Worm (Caenorhabditis elegans): ENCODE measurements around the gene nrf-5.

The nrf-5 gene

ce11 chrV:13827920-13828319 is at the start of gene nrf-5:
Gene nrf-5, plus strand, starts transcription at chrV:13828267.
- no peak for TF ChIP-seq dao-5 (tag; optimal IDR thresholded peaks at IDR 0.05)
- TF ChIP-seq W03F9.2 (tag; optimal IDR thresholded peaks at IDR 0.05): no peak
- no peak for TF ChIP-seq him-1 (tag; optimal IDR thresholded peaks at IDR 0.05)

- TF ChIP-seq dao-5 (tag; optimal IDR thresholded peaks at IDR 0.05) (no peak), W03F9.2 (tag; optimal IDR thresholded peaks at IDR 0.05) (no peak), him-1 (tag; optimal IDR thresholded peaks at IDR 0.05) (no peak)
Measured at ce11 chrV:13780902-13781301, 47.2 kb upstream of the nrf-5 start.

ce11 chrV:13782190-13782589 is 45.9 kb upstream of the nrf-5 start, which contains the start of gene decr-1.1:
Gene decr-1.1, plus strand, starts transcription at chrV:13782399.
- no peak for TF ChIP-seq him-1 (tag; optimal IDR thresholded peaks at IDR 0.05)
- no peak for TF ChIP-seq W03F9.2 (tag; optimal IDR thresholded peaks at IDR 0.05)
- no peak for TF ChIP-seq dao-5 (tag; optimal IDR thresholded peaks at IDR 0.05)

ce11 chrV:13785767-13786166 is 42.3 kb upstream of the nrf-5 start:
- TF ChIP-seq W03F9.2 (tag; optimal IDR thresholded peaks at IDR 0.05) (no peak), dao-5 (tag; optimal IDR thresholded peaks at IDR 0.05) (no peak), him-1 (tag; optimal IDR thresholded peaks at IDR 0.05) (no peak)

- peak; percentile 3 for TF ChIP-seq W03F9.2 (tag; optimal IDR thresholded peaks at IDR 0.05)
- no peak for TF ChIP-seq him-1 (tag; optimal IDR thresholded peaks at IDR 0.05)
Measured at ce11 chrV:13787225-13787898, 40.7 kb upstream of the nrf-5 start, which contains the start of the genes F53C11.4 and F53C11.5. Gene F53C11.4, minus strand, starts transcription at chrV:13787352. Gene F53C11.5, plus strand, starts transcription at chrV:13787549.

- TF ChIP-seq W03F9.2 (tag; optimal IDR thresholded peaks at IDR 0.05) (no peak), him-1 (tag; optimal IDR thresholded peaks at IDR 0.05) (no peak), dao-5 (tag; optimal IDR thresholded peaks at IDR 0.05) (no peak)
Measured at ce11 chrV:13787948-13788681, 40.0 kb upstream of the nrf-5 start.

ce11 chrV:13789362-13789761 is 38.7 kb upstream of the nrf-5 start:
- TF ChIP-seq W03F9.2 (tag; optimal IDR thresholded peaks at IDR 0.05) (peak; percentile 84), him-1 (tag; optimal IDR thresholded peaks at IDR 0.05) (peak; percentile 58), dao-5 (tag; optimal IDR thresholded peaks at IDR 0.05) (no peak)

ce11 chrV:13790117-13790516 is 38.0 kb upstream of the nrf-5 start:
- TF ChIP-seq dao-5 (tag; optimal IDR thresholded peaks at IDR 0.05) (no peak), him-1 (tag; optimal IDR thresholded peaks at IDR 0.05) (no peak), W03F9.2 (tag; optimal IDR thresholded peaks at IDR 0.05) (no peak)

- TF ChIP-seq W03F9.2 (tag; optimal IDR thresholded peaks at IDR 0.05): no peak
- TF ChIP-seq dao-5 (tag; optimal IDR thresholded peaks at IDR 0.05): no peak
- TF ChIP-seq him-1 (tag; optimal IDR thresholded peaks at IDR 0.05): no peak
Measured at ce11 chrV:13790557-13790956, 37.5 kb upstream of the nrf-5 start.

ce11 chrV:13794046-13794445 is 34.0 kb upstream of the nrf-5 start:
- TF ChIP-seq W03F9.2 (tag; optimal IDR thresholded peaks at IDR 0.05) (no peak), him-1 (tag; optimal IDR thresholded peaks at IDR 0.05) (no peak), dao-5 (tag; optimal IDR thresholded peaks at IDR 0.05) (no peak)

ce11 chrV:13796246-13796776 is 31.8 kb upstream of the nrf-5 start, which contains the start of gene twk-32:
Gene twk-32, plus strand, starts transcription at chrV:13796641.
- TF ChIP-seq W03F9.2 (tag; optimal IDR thresholded peaks at IDR 0.05) (no peak), dao-5 (tag; optimal IDR thresholded peaks at IDR 0.05) (no peak), him-1 (tag; optimal IDR thresholded peaks at IDR 0.05) (no peak)

- no peak for TF ChIP-seq him-1 (tag; optimal IDR thresholded peaks at IDR 0.05)
- TF ChIP-seq dao-5 (tag; optimal IDR thresholded peaks at IDR 0.05): no peak
- no peak for TF ChIP-seq W03F9.2 (tag; optimal IDR thresholded peaks at IDR 0.05)
Measured at ce11 chrV:13799190-13799589, 28.9 kb upstream of the nrf-5 start.

ce11 chrV:13803902-13804301 is 24.2 kb upstream of the nrf-5 start, which contains the start of gene swan-2:
Gene swan-2, minus strand, starts transcription at chrV:13804281.
- TF ChIP-seq dao-5 (tag; optimal IDR thresholded peaks at IDR 0.05) (no peak), W03F9.2 (tag; optimal IDR thresholded peaks at IDR 0.05) (no peak), him-1 (tag; optimal IDR thresholded peaks at IDR 0.05) (no peak)

ce11 chrV:13807232-13807631 is 20.8 kb upstream of the nrf-5 start, which contains the start of gene swan-1:
Gene swan-1, minus strand, starts transcription at chrV:13807237.
- TF ChIP-seq dao-5 (tag; optimal IDR thresholded peaks at IDR 0.05): no peak
- no peak for TF ChIP-seq W03F9.2 (tag; optimal IDR thresholded peaks at IDR 0.05)
- TF ChIP-seq him-1 (tag; optimal IDR thresholded peaks at IDR 0.05): no peak
